Worm (Caenorhabditis elegans) whole organism, mixed stage, embryonic: ENCODE results near the gene sre-30.

Source experiments
- ceh-83 ChIP-seq: fragments of 200-800 bp; sonication (Bioruptor generic); optimal IDR thresholded peaks from 2 replicates; lab custom pipeline; 2018; ENCODE audit warnings: mild to moderate bottlenecking, missing genetic modification characterization, missing compliant biosample characterization
- cnd-1 ChIP-seq: fragments of 200-800 bp; sonication (Bioruptor generic); optimal IDR thresholded peaks from 2 replicates; lab custom pipeline; 2018; ENCODE audit warnings: mild to moderate bottlenecking, missing genetic modification characterization, missing compliant biosample characterization
- drap-1 ChIP-seq: fragments of 200-800 bp; sonication (Bioruptor generic); optimal IDR thresholded peaks from 3 replicates; lab custom pipeline; 2018; ENCODE audit warnings: mild to moderate bottlenecking, missing genetic modification characterization, missing compliant biosample characterization
- ham-2 ChIP-seq: fragments of 200-800 bp; sonication (Bioruptor generic); optimal IDR thresholded peaks from 2 replicates; lab custom pipeline; 2018; ENCODE audit warnings: mild to moderate bottlenecking, missing genetic modification characterization, missing compliant biosample characterization
- lsy-2 ChIP-seq: fragments of 150-350 bp; optimal IDR thresholded peaks from 2 replicates; lab custom pipeline; 2014; ENCODE audit warnings: missing biosample characterization, missing genetic modification characterization
- unc-62 ChIP-seq: fragments of 150-350 bp; optimal IDR thresholded peaks from 2 replicates; lab custom pipeline; 2014; ENCODE audit warnings: missing biosample characterization, missing genetic modification reagents, missing genetic modification characterization

sre-30 gene

ce11 chrII:12362262-12362661, 44.0 kb downstream of the sre-30 start:
- no peak for TF ChIP-seq drap-1 (GFP tag; lab: Kevin White, UChicago)
- TF ChIP-seq ham-2 (GFP tag; lab: Kevin White, UChicago): no peak
- no peak for TF ChIP-seq cnd-1 (tag; lab: Kevin White, UChicago)
- no peak for TF ChIP-seq lsy-2 (tag; lab: Kevin White, UChicago)
- peak; percentile 52 for TF ChIP-seq ceh-83
- TF ChIP-seq unc-62 (GFP tag; lab: Kevin White, UChicago): no peak
